Worm (Caenorhabditis elegans) whole organism, mixed stage, embryonic: Measurements from ENCODE around the gene C25F9.11.

Source experiments
- M03D4.4 ChIP-seq: sonication (generic microtip); optimal IDR thresholded peaks from 2 replicates; lab custom pipeline; 2017; ENCODE audit warnings: mild to moderate bottlenecking, missing genetic modification characterization, missing compliant biosample characterization
- bed-3 ChIP-seq: fragments of 200-800 bp; sonication (Bioruptor generic); optimal IDR thresholded peaks from 3 replicates; lab custom pipeline; 2018; ENCODE audit warnings: mild to moderate bottlenecking, missing genetic modification characterization, moderate library complexity, missing compliant biosample characterization
- blmp-1 ChIP-seq: fragments of 150-350 bp; optimal IDR thresholded peaks from 2 replicates; lab custom pipeline; 2014; ENCODE audit warnings: missing biosample characterization, missing genetic modification characterization
- ceh-39 ChIP-seq: fragments of 150-350 bp; optimal IDR thresholded peaks from 2 replicates; lab custom pipeline; 2014; ENCODE audit warnings: missing biosample characterization, missing genetic modification characterization
- ceh-43 ChIP-seq: fragments of 200-800 bp; sonication (Bioruptor generic); optimal IDR thresholded peaks from 2 replicates; lab custom pipeline; 2018; ENCODE audit warnings: mild to moderate bottlenecking, missing genetic modification characterization, moderate library complexity, missing compliant biosample characterization
- ceh-83 ChIP-seq: fragments of 200-800 bp; sonication (Bioruptor generic); optimal IDR thresholded peaks from 2 replicates; lab custom pipeline; 2018; ENCODE audit warnings: mild to moderate bottlenecking, missing genetic modification characterization, missing compliant biosample characterization
- ces-1 ChIP-seq: fragments of 150-350 bp; optimal IDR thresholded peaks from 2 replicates; lab custom pipeline; 2014; ENCODE audit warnings: missing biosample characterization, missing genetic modification reagents, missing genetic modification characterization
- cnd-1 ChIP-seq: fragments of 200-800 bp; sonication (Bioruptor generic); optimal IDR thresholded peaks from 2 replicates; lab custom pipeline; 2018; ENCODE audit warnings: mild to moderate bottlenecking, missing genetic modification characterization, missing compliant biosample characterization
- elt-1 ChIP-seq: sonication (generic microtip); optimal IDR thresholded peaks from 2 replicates; lab custom pipeline; 2017; ENCODE audit warnings: missing genetic modification characterization, mild to moderate bottlenecking, missing compliant biosample characterization, antibody characterized with exemption, moderate library complexity, borderline replicate concordance; ENCODE audit not compliant: insufficient read depth
- flh-1 ChIP-seq: fragments of 200-800 bp; sonication (Bioruptor generic); optimal IDR thresholded peaks from 2 replicates; lab custom pipeline; 2018; ENCODE audit warnings: mild to moderate bottlenecking, missing genetic modification characterization, moderate library complexity, missing compliant biosample characterization
- hlh-1 ChIP-seq: fragments of 150-350 bp; optimal IDR thresholded peaks from 2 replicates; lab custom pipeline; 2014; ENCODE audit warnings: missing biosample characterization, missing genetic modification reagents, missing genetic modification characterization
- lin-13 ChIP-seq: fragments of 150-350 bp; optimal IDR thresholded peaks from 2 replicates; lab custom pipeline; 2014; ENCODE audit warnings: missing biosample characterization, missing genetic modification characterization
- lin-32 ChIP-seq: fragments of 200-800 bp; sonication (Bioruptor generic); optimal IDR thresholded peaks from 2 replicates; lab custom pipeline; 2018; ENCODE audit warnings: mild to moderate bottlenecking, missing genetic modification characterization, missing compliant biosample characterization
- lsy-2 ChIP-seq: fragments of 150-350 bp; optimal IDR thresholded peaks from 2 replicates; lab custom pipeline; 2014; ENCODE audit warnings: missing biosample characterization, missing genetic modification characterization
- mab-5 ChIP-seq: fragments of 150-350 bp; optimal IDR thresholded peaks from 2 replicates; lab custom pipeline; 2014; ENCODE audit warnings: missing biosample characterization, missing genetic modification characterization
- mep-1 ChIP-seq: fragments of 150-350 bp; optimal IDR thresholded peaks from 2 replicates; lab custom pipeline; 2017; ENCODE audit warnings: missing biosample characterization, missing genetic modification reagents, missing genetic modification characterization, inconsistent platforms
- mls-2 ChIP-seq: sonication (generic microtip); optimal IDR thresholded peaks from 2 replicates; lab custom pipeline; 2016; ENCODE audit warnings: mild to moderate bottlenecking, missing genetic modification characterization, moderate library complexity, missing compliant biosample characterization
- nhr-12 ChIP-seq: fragments of 150-350 bp; optimal IDR thresholded peaks from 2 replicates; lab custom pipeline; 2014; ENCODE audit warnings: missing biosample characterization, missing genetic modification characterization
- nhr-2 ChIP-seq: fragments of 150-350 bp; optimal IDR thresholded peaks from 2 replicates; lab custom pipeline; 2014; ENCODE audit warnings: missing biosample characterization, missing genetic modification characterization
- nhr-237 ChIP-seq: fragments of 150-350 bp; optimal IDR thresholded peaks from 2 replicates; lab custom pipeline; 2014; ENCODE audit warnings: missing biosample characterization, missing genetic modification characterization
- nhr-28 ChIP-seq: fragments of 150-350 bp; optimal IDR thresholded peaks from 2 replicates; lab custom pipeline; 2014; ENCODE audit warnings: missing biosample characterization, missing genetic modification characterization
- nhr-76 ChIP-seq: sonication (generic microtip); optimal IDR thresholded peaks from 2 replicates; lab custom pipeline; 2017; ENCODE audit warnings: missing biosample characterization, missing genetic modification characterization
- pha-4 ChIP-seq: fragments of 150-350 bp; optimal IDR thresholded peaks from 2 replicates; lab custom pipeline; 2018; ENCODE audit warnings: missing biosample characterization, missing genetic modification reagents, missing genetic modification characterization
- snpc-4 ChIP-seq: fragments of 150-350 bp; optimal IDR thresholded peaks from 2 replicates; lab custom pipeline; 2014; ENCODE audit warnings: missing biosample characterization, missing genetic modification characterization
- unc-120 ChIP-seq: sonication (generic microtip); optimal IDR thresholded peaks from 2 replicates; lab custom pipeline; 2017; ENCODE audit warnings: missing genetic modification characterization, missing compliant biosample characterization; ENCODE audit not compliant: poor library complexity, severe bottlenecking
- unc-39 ChIP-seq: fragments of 150-350 bp; optimal IDR thresholded peaks from 2 replicates; lab custom pipeline; 2014; ENCODE audit warnings: missing biosample characterization, missing genetic modification characterization
- unc-62 ChIP-seq: fragments of 150-350 bp; optimal IDR thresholded peaks from 2 replicates; lab custom pipeline; 2014; ENCODE audit warnings: missing biosample characterization, missing genetic modification reagents, missing genetic modification characterization
- zip-8 ChIP-seq: fragments of 150-350 bp; optimal IDR thresholded peaks from 2 replicates; lab custom pipeline; 2014; ENCODE audit warnings: missing biosample characterization, missing genetic modification characterization

Gene C25F9.11

DNA sequence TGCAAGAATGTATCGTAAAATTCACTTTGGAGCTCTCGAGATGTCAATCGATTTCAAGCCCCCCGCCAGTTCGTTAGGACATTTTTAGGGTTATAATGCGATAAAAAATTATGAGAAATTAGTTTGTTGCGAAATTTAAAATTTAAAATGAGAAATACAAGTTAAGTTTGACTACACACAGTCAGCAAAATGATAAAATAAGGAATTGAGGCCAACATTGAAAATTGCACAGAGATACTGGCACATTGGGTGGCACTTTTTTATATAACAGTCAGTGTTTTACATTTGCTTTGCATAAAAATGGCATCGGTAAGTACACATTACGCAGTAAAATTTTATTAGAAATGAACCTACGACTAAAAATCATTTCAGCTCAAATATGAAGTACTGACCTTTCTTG lies 35.2 kb upstream of the C25F9.11 start, which contains the start of gene Y43F8B.12:
Gene Y43F8B.12, plus strand, starts transcription at position 301 of the 400 bp plus-strand sequence.
- no peak for TF ChIP-seq hlh-1 (tag; lab: Kevin White, UChicago)
- no peak for TF ChIP-seq unc-120 (tag; lab: Kevin White, UChicago)

- TF ChIP-seq unc-120 (tag; lab: Kevin White, UChicago) (no peak), unc-62 (GFP tag; lab: Kevin White, UChicago) (no peak), bed-3 (no peak), nhr-237 (no peak), mep-1 (no peak), nhr-28 (tag; lab: Kevin White, UChicago) (no peak), lsy-2 (no peak), M03D4.4 (tag; lab: Kevin White, UChicago) (no peak), ceh-43 (GFP tag; lab: Kevin White, UChicago) (no peak), ces-1 (GFP tag; lab: Kevin White, UChicago) (no peak), hlh-1 (tag; lab: Kevin White, UChicago) (no peak), lin-13 (tag; lab: Kevin White, UChicago) (no peak), flh-1 (GFP tag; lab: Kevin White, UChicago) (no peak), lin-32 (GFP tag; lab: Kevin White, UChicago) (no peak)
These were observed 34.7 kb upstream of the C25F9.11 start, which contains the start of gene Y43F8B.23 for ce11 chrV:19467574-19467973. Gene Y43F8B.23, minus strand, starts transcription at chrV:19467648.

DNA sequence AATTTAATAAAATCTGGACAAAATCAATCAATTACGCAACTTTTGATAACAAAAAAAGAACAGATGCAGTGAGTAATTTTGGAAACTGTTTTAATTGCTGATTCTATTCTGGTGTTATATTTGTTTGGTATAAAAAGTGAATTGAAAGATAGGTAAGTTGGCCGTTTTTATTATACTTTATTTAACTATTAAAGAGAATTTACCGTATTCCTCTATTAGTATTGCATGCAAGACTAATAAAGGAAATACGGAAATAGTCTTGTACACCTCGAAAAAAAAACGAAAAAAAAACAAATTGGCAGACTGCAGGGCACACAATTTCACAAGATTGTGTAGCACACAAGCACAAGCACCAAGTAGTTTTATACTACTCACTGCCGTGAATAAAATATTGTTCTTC lies 29.7 kb upstream of the C25F9.11 start, which contains the start of gene Y43F8B.25:
Gene Y43F8B.25, plus strand, starts transcription at position 301 of the 400 bp plus-strand sequence.
- TF ChIP-seq snpc-4 = no peak
- TF ChIP-seq mls-2 (tag; lab: Kevin White, UChicago) = no peak
- no peak for TF ChIP-seq lin-13 (tag; lab: Kevin White, UChicago)
- no peak for TF ChIP-seq lin-32 (GFP tag; lab: Kevin White, UChicago)
- no peak for TF ChIP-seq unc-120 (tag; lab: Kevin White, UChicago)
- TF ChIP-seq ceh-43 (GFP tag; lab: Kevin White, UChicago) = no peak
- TF ChIP-seq blmp-1 (tag; lab: Kevin White, UChicago) = no peak
- TF ChIP-seq unc-39 (tag; lab: Kevin White, UChicago) = no peak
- no peak for TF ChIP-seq ceh-39 (tag; lab: Kevin White, UChicago)
- no peak for TF ChIP-seq nhr-76 (tag; lab: Kevin White, UChicago)
- TF ChIP-seq mab-5 (tag; lab: Kevin White, UChicago) = no peak
- TF ChIP-seq cnd-1 (tag; lab: Kevin White, UChicago) = no peak
- no peak for TF ChIP-seq nhr-2 (tag; lab: Kevin White, UChicago)
- no peak for TF ChIP-seq ceh-83 (GFP tag; lab: Kevin White, UChicago)
- TF ChIP-seq mep-1 = no peak
- TF ChIP-seq elt-1 (tag; lab: Kevin White, UChicago) = no peak
- TF ChIP-seq, all 35 proteins: peak for 0

DNA sequence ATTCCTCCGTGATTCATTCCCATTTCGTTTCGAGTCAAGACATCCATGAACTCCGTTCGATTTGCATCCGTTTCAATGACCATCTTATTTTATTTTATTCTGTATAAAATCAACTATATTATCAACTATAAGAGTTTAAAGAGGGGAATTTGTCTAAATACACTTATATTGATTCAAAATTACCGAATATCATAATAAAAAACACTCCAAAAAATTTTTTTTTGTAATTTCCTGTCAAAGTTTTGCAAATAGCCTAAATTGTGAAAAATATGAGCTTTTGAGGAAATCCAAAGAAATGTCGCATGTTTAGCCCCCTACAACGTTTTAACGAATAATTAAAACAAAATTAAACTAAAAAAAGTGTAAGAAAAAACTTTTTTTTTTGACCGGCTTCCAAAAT lies 29.1 kb upstream of the C25F9.11 start, which contains the start of gene Y43F8B.15:
Gene Y43F8B.15, minus strand, starts transcription at position 101 of the 400 bp plus-strand sequence.
- TF ChIP-seq zip-8 (tag; lab: Kevin White, UChicago) = no peak
- no peak for TF ChIP-seq ceh-39 (tag; lab: Kevin White, UChicago)
- no peak for TF ChIP-seq nhr-237
- no peak for TF ChIP-seq blmp-1 (tag; lab: Kevin White, UChicago)
- no peak for TF ChIP-seq lin-13 (tag; lab: Kevin White, UChicago)
- no peak for TF ChIP-seq bed-3
- TF ChIP-seq unc-120 (tag; lab: Kevin White, UChicago) = no peak
- TF ChIP-seq nhr-2 (tag; lab: Kevin White, UChicago) = no peak
- TF ChIP-seq cnd-1 (tag; lab: Kevin White, UChicago) = no peak
- TF ChIP-seq ceh-43 (GFP tag; lab: Kevin White, UChicago) = no peak
- no peak for TF ChIP-seq pha-4 (tag; lab: Kevin White, UChicago)
- no peak for TF ChIP-seq nhr-12 (tag; lab: Kevin White, UChicago)
- no peak for TF ChIP-seq hlh-1 (tag; lab: Kevin White, UChicago)
- no peak for TF ChIP-seq mab-5 (tag; lab: Kevin White, UChicago)
- no peak for TF ChIP-seq nhr-28 (tag; lab: Kevin White, UChicago)
- TF ChIP-seq elt-1 (tag; lab: Kevin White, UChicago) = no peak
- TF ChIP-seq nhr-76 (tag; lab: Kevin White, UChicago) = no peak
- TF ChIP-seq, all 35 proteins: peak for 0

- TF ChIP-seq bed-3 (no peak), ceh-83 (GFP tag; lab: Kevin White, UChicago) (no peak), unc-62 (GFP tag; lab: Kevin White, UChicago) (no peak), nhr-2 (tag; lab: Kevin White, UChicago) (no peak), nhr-76 (tag; lab: Kevin White, UChicago) (no peak), mls-2 (tag; lab: Kevin White, UChicago) (no peak)
These were observed 24.2 kb upstream of the C25F9.11 start, which contains the start of gene Y43F8B.24 for ce11 chrV:19457120-19457519. Gene Y43F8B.24, plus strand, starts transcription at chrV:19457420.
